Worm (Caenorhabditis elegans) whole organism, late embryonic: ENCODE measurements around the gene rcan-1.

Experiments used
- C08G9.2 ChIP-seq: sonication (generic microtip); optimal IDR thresholded peaks from 2 replicates; lab custom pipeline; 2016; ENCODE audit warnings: mild to moderate bottlenecking, missing genetic modification characterization, moderate library complexity, missing compliant biosample characterization
- C38D4.7 ChIP-seq: fragments of 200-800 bp; sonication (Bioruptor generic); optimal IDR thresholded peaks from 2 replicates; lab custom pipeline; 2018; ENCODE audit warnings: mild to moderate bottlenecking, missing genetic modification characterization, moderate library complexity, missing compliant biosample characterization
- T23F11.4 ChIP-seq: fragments of 200-800 bp; sonication (Bioruptor generic); optimal IDR thresholded peaks from 2 replicates; lab custom pipeline; 2018; ENCODE audit warnings: mild to moderate bottlenecking, missing genetic modification characterization, missing compliant biosample characterization
- Y22D7AL.16 ChIP-seq: sonication (generic microtip); optimal IDR thresholded peaks from 2 replicates; lab custom pipeline; 2016; ENCODE audit warnings: missing genetic modification characterization, missing compliant biosample characterization
- ama-1 ChIP-seq: fragments of 150-350 bp; optimal IDR thresholded peaks from 2 replicates; lab custom pipeline; 2014
- ceh-19 ChIP-seq: fragments of 200-800 bp; sonication (Bioruptor generic); optimal IDR thresholded peaks from 2 replicates; lab custom pipeline; 2018; ENCODE audit warnings: mild to moderate bottlenecking, missing genetic modification characterization, missing compliant biosample characterization
- ceh-24 ChIP-seq: sonication (generic microtip); optimal IDR thresholded peaks from 2 replicates; lab custom pipeline; 2016; ENCODE audit warnings: mild to moderate bottlenecking, missing genetic modification characterization, missing compliant biosample characterization
- ceh-48 ChIP-seq: sonication (generic microtip); optimal IDR thresholded peaks from 2 replicates; lab custom pipeline; 2016; ENCODE audit warnings: missing genetic modification characterization, inconsistent platforms, missing compliant biosample characterization
- ceh-9 ChIP-seq: sonication (generic microtip); optimal IDR thresholded peaks from 2 replicates; lab custom pipeline; 2016; ENCODE audit warnings: mild to moderate bottlenecking, missing genetic modification characterization, inconsistent platforms, missing compliant biosample characterization
- dmd-4 ChIP-seq: sonication (generic microtip); optimal IDR thresholded peaks from 2 replicates; lab custom pipeline; 2016; ENCODE audit warnings: borderline replicate concordance, missing genetic modification characterization, missing compliant biosample characterization
- dve-1 ChIP-seq: sonication (generic microtip); optimal IDR thresholded peaks from 2 replicates; lab custom pipeline; 2017; ENCODE audit warnings: antibody characterized with exemption, mild to moderate bottlenecking, missing genetic modification characterization, missing compliant biosample characterization
- elt-2 ChIP-seq: sonication (generic microtip); optimal IDR thresholded peaks from 2 replicates; lab custom pipeline; 2016; ENCODE audit warnings: missing genetic modification reagents, missing genetic modification characterization, missing compliant biosample characterization
- ets-4 ChIP-seq: sonication (generic microtip); optimal IDR thresholded peaks from 2 replicates; lab custom pipeline; 2016; ENCODE audit warnings: missing genetic modification characterization, missing compliant biosample characterization
- fkh-6 ChIP-seq: sonication (generic microtip); optimal IDR thresholded peaks from 2 replicates; lab custom pipeline; 2016; ENCODE audit warnings: missing genetic modification characterization, missing compliant biosample characterization
- gmeb-2 ChIP-seq: sonication (generic microtip); optimal IDR thresholded peaks from 2 replicates; lab custom pipeline; 2016; ENCODE audit warnings: missing genetic modification characterization, inconsistent platforms, missing compliant biosample characterization
- hlh-13 ChIP-seq: fragments of 200-800 bp; sonication (Bioruptor generic); optimal IDR thresholded peaks from 2 replicates; lab custom pipeline; 2018; ENCODE audit warnings: mild to moderate bottlenecking, missing genetic modification characterization, missing compliant biosample characterization
- hlh-15 ChIP-seq: sonication (generic microtip); optimal IDR thresholded peaks from 2 replicates; lab custom pipeline; 2016; ENCODE audit warnings: missing genetic modification characterization, missing compliant biosample characterization
- hlh-30 ChIP-seq: sonication (generic microtip); optimal IDR thresholded peaks from 2 replicates; lab custom pipeline; 2017; ENCODE audit warnings: antibody characterized with exemption, missing genetic modification characterization, missing compliant biosample characterization; ENCODE audit not compliant: insufficient read depth
- hlh-6 ChIP-seq: sonication (generic microtip); optimal IDR thresholded peaks from 2 replicates; lab custom pipeline; 2016; ENCODE audit warnings: missing genotype, missing genetic modification characterization, missing compliant biosample characterization
- hlh-8 ChIP-seq: sonication (generic microtip); optimal IDR thresholded peaks from 2 replicates; lab custom pipeline; 2016; ENCODE audit warnings: missing genotype, missing genetic modification characterization, missing compliant biosample characterization
- lin-11 ChIP-seq: fragments of 200-800 bp; sonication (Bioruptor generic); optimal IDR thresholded peaks from 2 replicates; lab custom pipeline; 2018; ENCODE audit warnings: mild to moderate bottlenecking, missing genetic modification characterization, missing compliant biosample characterization
- nhr-11 ChIP-seq: fragments of 150-350 bp; optimal IDR thresholded peaks from 2 replicates; lab custom pipeline; 2014; ENCODE audit warnings: missing biosample characterization, missing genetic modification characterization
- odd-2 ChIP-seq: sonication (generic microtip); optimal IDR thresholded peaks from 2 replicates; lab custom pipeline; 2017; ENCODE audit warnings: antibody characterized with exemption, mild to moderate bottlenecking, missing genetic modification characterization, missing compliant biosample characterization
- pat-9 ChIP-seq: fragments of 200-800 bp; sonication (Bioruptor generic); optimal IDR thresholded peaks from 2 replicates; lab custom pipeline; 2018; ENCODE audit warnings: mild to moderate bottlenecking, missing genetic modification characterization, moderate library complexity, missing compliant biosample characterization
- pax-1 ChIP-seq: fragments of 150-350 bp; optimal IDR thresholded peaks from 2 replicates; lab custom pipeline; 2014; ENCODE audit warnings: missing biosample characterization, missing genetic modification characterization
- pha-4 ChIP-seq: fragments of 150-350 bp; optimal IDR thresholded peaks from 2 replicates; lab custom pipeline; 2018; ENCODE audit warnings: missing biosample characterization, missing genetic modification reagents, missing genetic modification characterization
- rnt-1 ChIP-seq: sonication (generic microtip); optimal IDR thresholded peaks from 2 replicates; lab custom pipeline; 2016; ENCODE audit warnings: missing genetic modification characterization, missing compliant biosample characterization
- sdc-2 ChIP-seq: sonication (generic microtip); optimal IDR thresholded peaks from 2 replicates; lab custom pipeline; 2016; ENCODE audit warnings: missing genotype, missing genetic modification characterization, missing compliant biosample characterization
- sox-4 ChIP-seq: sonication (generic microtip); optimal IDR thresholded peaks from 2 replicates; lab custom pipeline; 2017; ENCODE audit warnings: mild to moderate bottlenecking, missing genetic modification characterization, inconsistent platforms, missing compliant biosample characterization
- syd-9 ChIP-seq: sonication (generic microtip); optimal IDR thresholded peaks from 2 replicates; lab custom pipeline; 2016; ENCODE audit warnings: mild to moderate bottlenecking, missing genetic modification characterization, moderate library complexity, missing compliant biosample characterization
- unc-3 ChIP-seq, 2 experiments: fragments of 200-800 bp in 1 of 2; sonication (Bioruptor generic) in 1 of 2; sonication (generic microtip) in 1 of 2; conservative IDR thresholded peaks in 1 of 2; optimal IDR thresholded peaks in 1 of 2; 2 replicates each; pipeline versions ENCODE4 v1.3.6 to Lab custom; 2016 to 2022; ENCODE audit warnings: missing compliant biosample characterization in 2 of 2, missing genetic modification characterization in 2 of 2, missing genetic modification reagents in 1 of 2
- unc-42 ChIP-seq: sonication (generic microtip); optimal IDR thresholded peaks from 2 replicates; lab custom pipeline; 2016; ENCODE audit warnings: missing genotype, missing genetic modification characterization, missing compliant biosample characterization
- zip-5 ChIP-seq: sonication (generic microtip); optimal IDR thresholded peaks from 2 replicates; lab custom pipeline; 2016; ENCODE audit warnings: missing genetic modification characterization, missing compliant biosample characterization
- ztf-16 ChIP-seq: sonication (generic microtip); optimal IDR thresholded peaks from 2 replicates; lab custom pipeline; 2017; ENCODE audit warnings: missing genetic modification characterization, missing compliant biosample characterization

rcan-1 gene

ce11 chrIII:5665278-5665677 is 18.6 kb downstream of the rcan-1 start:
- TF ChIP-seq pax-1 (tag; lab: Kevin White, UChicago) (no peak), ets-4 (tag; lab: Kevin White, UChicago) (peak; percentile 23)
- TF ChIP-seq, all 69 proteins: peak for 1

- no peak for TF ChIP-seq ceh-48 (tag; lab: Kevin White, UChicago)
- no peak for TF ChIP-seq dmd-4 (tag; lab: Kevin White, UChicago)
- TF ChIP-seq zip-5 (tag; lab: Kevin White, UChicago), result no peak
- TF ChIP-seq T23F11.4 (GFP tag; lab: Kevin White, UChicago), result no peak
- TF ChIP-seq ceh-9 (tag; lab: Kevin White, UChicago), result no peak
- TF ChIP-seq hlh-15, result no peak
- TF ChIP-seq sox-4 (tag; lab: Kevin White, UChicago), result no peak
- no peak for TF ChIP-seq ceh-19 (GFP tag; lab: Kevin White, UChicago)
- TF ChIP-seq gmeb-2 (tag; lab: Kevin White, UChicago), result no peak
- no peak for TF ChIP-seq dve-1
- TF ChIP-seq hlh-6 (tag; lab: Kevin White, UChicago), result no peak
- no peak for TF ChIP-seq hlh-13
- TF ChIP-seq odd-2 (tag; lab: Kevin White, UChicago), result no peak
- TF ChIP-seq unc-42, result no peak
- no peak for TF ChIP-seq ztf-16
- no peak for TF ChIP-seq lin-11 (tag; lab: Kevin White, UChicago)
- TF ChIP-seq rnt-1 (tag; lab: Kevin White, UChicago), result no peak
- TF ChIP-seq unc-3 (GFP tag; conservative IDR thresholded peaks at IDR 0.05; lab: Robert Waterston, UW), result no peak
- no peak for TF ChIP-seq unc-3 (tag; optimal IDR thresholded peaks at IDR 0.05; lab: Kevin White, UChicago)
- TF ChIP-seq fkh-6, result no peak
Measured at ce11 chrIII:5663933-5664332, 20.0 kb downstream of the rcan-1 start, which contains the start of gene par-3. Gene par-3 (plus strand): TSS chrIII:5664233.

- no peak for TF ChIP-seq ama-1 (lab: Kevin White, UChicago)
Measured at ce11 chrIII:5663521-5663920, 20.4 kb downstream of the rcan-1 start.

ce11 chrIII:5660976-5661375 is 22.9 kb downstream of the rcan-1 start, which contains the start of gene F54E7.6:
Gene F54E7.6 (minus strand): TSS chrIII:5661085.
- TF ChIP-seq pat-9, result no peak
- TF ChIP-seq nhr-11 (tag; lab: Kevin White, UChicago), result no peak
- TF ChIP-seq elt-2 (tag; lab: Kevin White, UChicago), result peak; percentile 37
- TF ChIP-seq hlh-30 (tag; lab: Kevin White, UChicago), result no peak
- TF ChIP-seq hlh-8 (tag; lab: Kevin White, UChicago), result no peak
- no peak for TF ChIP-seq ceh-24 (tag; lab: Kevin White, UChicago)
- no peak for TF ChIP-seq pha-4 (tag; lab: Kevin White, UChicago)

ce11 chrIII:5656941-5657340 is 27.0 kb downstream of the rcan-1 start, which contains the start of gene sdz-21:
Gene sdz-21 (minus strand): TSS chrIII:5657041.
- TF ChIP-seq C08G9.2 (tag; lab: Kevin White, UChicago), result no peak

- TF ChIP-seq unc-3 (GFP tag; conservative IDR thresholded peaks at IDR 0.05; lab: Robert Waterston, UW), result no peak
- TF ChIP-seq unc-3 (tag; optimal IDR thresholded peaks at IDR 0.05; lab: Kevin White, UChicago), result no peak
- no peak for TF ChIP-seq C38D4.7 (GFP tag; lab: Kevin White, UChicago)
- TF ChIP-seq syd-9 (tag; lab: Kevin White, UChicago), result no peak
- TF ChIP-seq Y22D7AL.16 (tag; lab: Kevin White, UChicago), result no peak
- no peak for TF ChIP-seq hlh-6 (tag; lab: Kevin White, UChicago)
- no peak for TF ChIP-seq ama-1 (lab: Kevin White, UChicago)
- no peak for TF ChIP-seq hlh-30 (tag; lab: Kevin White, UChicago)
- TF ChIP-seq sdc-2 (tag; lab: Kevin White, UChicago), result no peak
Measured at ce11 chrIII:5653692-5654105, 30.2 kb downstream of the rcan-1 start.
